Worm (Caenorhabditis elegans) whole organism, mixed stage, embryonic: ENCODE measurements around the gene C01C4.3.

Source experiments
- bed-3 ChIP-seq: fragments of 200-800 bp; sonication (Bioruptor generic); optimal IDR thresholded peaks from 3 replicates; lab custom pipeline; 2018; ENCODE audit warnings: mild to moderate bottlenecking, missing genetic modification characterization, moderate library complexity, missing compliant biosample characterization
- lsy-2 ChIP-seq: fragments of 150-350 bp; optimal IDR thresholded peaks from 2 replicates; lab custom pipeline; 2014; ENCODE audit warnings: missing biosample characterization, missing genetic modification characterization
- mep-1 ChIP-seq: fragments of 150-350 bp; optimal IDR thresholded peaks from 2 replicates; lab custom pipeline; 2017; ENCODE audit warnings: missing biosample characterization, missing genetic modification reagents, missing genetic modification characterization, inconsistent platforms
- nhr-76 ChIP-seq: sonication (generic microtip); optimal IDR thresholded peaks from 2 replicates; lab custom pipeline; 2017; ENCODE audit warnings: missing biosample characterization, missing genetic modification characterization
- pha-4 ChIP-seq: fragments of 150-350 bp; optimal IDR thresholded peaks from 2 replicates; lab custom pipeline; 2018; ENCODE audit warnings: missing biosample characterization, missing genetic modification reagents, missing genetic modification characterization
- unc-39 ChIP-seq: fragments of 150-350 bp; optimal IDR thresholded peaks from 2 replicates; lab custom pipeline; 2014; ENCODE audit warnings: missing biosample characterization, missing genetic modification characterization
- unc-62 ChIP-seq: fragments of 150-350 bp; optimal IDR thresholded peaks from 2 replicates; lab custom pipeline; 2014; ENCODE audit warnings: missing biosample characterization, missing genetic modification reagents, missing genetic modification characterization
- ztf-11 ChIP-seq: fragments of 150-350 bp; optimal IDR thresholded peaks from 2 replicates; lab custom pipeline; 2014; ENCODE audit warnings: missing biosample characterization, missing genetic modification characterization

DNA sequence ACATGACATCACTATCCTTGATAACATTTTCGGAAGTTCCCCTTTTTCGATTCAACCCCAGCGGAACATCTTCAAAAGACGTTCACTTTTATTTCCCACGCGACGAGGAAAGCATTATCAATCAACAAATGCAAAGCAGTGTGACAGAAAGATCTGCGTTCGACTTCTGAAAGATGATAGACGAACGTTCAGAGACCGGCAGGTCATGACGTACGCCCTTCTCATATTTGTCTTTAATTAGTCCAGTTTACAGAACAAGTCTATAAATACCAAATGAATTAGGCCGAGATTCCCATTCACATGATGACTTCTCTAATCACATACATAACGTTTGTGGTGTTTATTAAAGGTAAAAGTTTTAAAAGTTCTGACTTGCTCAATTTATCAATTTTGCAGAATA is 42.1 kb upstream of the C01C4.3 start, which contains the start of gene R11G1.11:
- TF ChIP-seq nhr-76 (tag; lab: Kevin White, UChicago): no peak
- TF ChIP-seq lsy-2 (tag; lab: Kevin White, UChicago): no peak
- TF ChIP-seq unc-39: no peak
- TF ChIP-seq pha-4: no peak
- no peak for TF ChIP-seq bed-3 (GFP tag; lab: Kevin White, UChicago)
- no peak for TF ChIP-seq unc-62
- TF ChIP-seq mep-1 (tag; lab: Kevin White, UChicago): no peak
- no peak for TF ChIP-seq ztf-11 (tag; lab: Kevin White, UChicago)
